Worm (Caenorhabditis elegans) whole organism, young adult: ENCODE results near the gene alfa-1.

Experiments
- K12H6.12 ChIP-seq: fragments of 200-800 bp; sonication (Bioruptor generic); optimal IDR thresholded peaks from 2 replicates; lab custom pipeline; 2018; ENCODE audit warnings: mild to moderate bottlenecking, missing genetic modification characterization, missing compliant biosample characterization
- efl-1 ChIP-seq: fragments of 150-350 bp; optimal IDR thresholded peaks from 2 replicates; lab custom pipeline; 2014; ENCODE audit warnings: missing biosample characterization, missing genetic modification reagents, missing genetic modification characterization
- lin-40 ChIP-seq: sonication (generic microtip); optimal IDR thresholded peaks from 2 replicates; lab custom pipeline; 2016; ENCODE audit warnings: missing genetic modification characterization, mild to moderate bottlenecking, missing compliant biosample characterization, missing genotype, missing genetic modification reagents

DNA sequence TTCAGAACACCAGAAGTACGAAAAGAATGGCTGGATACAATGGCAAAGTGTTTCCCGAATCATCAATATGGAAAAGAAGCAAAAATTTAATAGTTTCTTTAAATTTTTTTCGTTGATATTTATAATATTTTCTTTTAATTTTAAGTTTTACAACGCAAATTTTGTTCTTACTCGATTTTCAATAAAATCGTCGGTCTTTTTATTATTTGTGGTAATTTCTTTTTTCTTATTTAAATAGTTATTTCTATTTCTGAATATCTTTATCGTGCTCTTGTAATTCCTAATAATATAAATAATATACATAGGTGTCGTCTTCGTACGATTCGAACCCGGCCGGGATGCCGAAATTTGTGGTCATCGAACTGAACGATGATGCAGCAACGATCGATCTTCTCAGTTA, 9.4 kb upstream of the alfa-1 start, which contains the start of gene lir-1:
- TF ChIP-seq lin-40 (no peak), K12H6.12 (tag; lab: Kevin White, UChicago) (no peak), efl-1 (GFP tag; lab: Kevin White, UChicago) (no peak)
